Worm (Caenorhabditis elegans) whole organism, L4 larva: ENCODE results near the gene clec-29.

Experiments
- Y48G9A.11 ChIP-seq: fragments of 200-800 bp; sonication (Bioruptor generic); IDR thresholded peaks from 2 replicates; pipeline ENCODE4 v1.3.6; 2022; ENCODE audit warnings: missing genetic modification reagents, missing genetic modification characterization, missing compliant biosample characterization
- egl-27 ChIP-seq: sonication (generic microtip); optimal IDR thresholded peaks from 3 replicates; lab custom pipeline; 2017; ENCODE audit warnings: missing biosample characterization, missing genetic modification reagents, missing genetic modification characterization
- hmg-1.1 ChIP-seq: fragments of 200-800 bp; sonication (Bioruptor generic); IDR thresholded peaks from 2 replicates; pipeline ENCODE4 v1.3.6; 2022; ENCODE audit warnings: missing genetic modification reagents, missing genetic modification characterization, missing compliant biosample characterization
- lin-13 ChIP-seq: fragments of 150-350 bp; optimal IDR thresholded peaks from 2 replicates; lab custom pipeline; 2014; ENCODE audit warnings: missing biosample characterization, missing genetic modification reagents, missing genetic modification characterization
- lin-29 ChIP-seq: fragments of 200-800 bp; sonication (Bioruptor generic); IDR thresholded peaks from 2 replicates; pipeline ENCODE4 v1.3.6; 2022; ENCODE audit warnings: missing genetic modification reagents, missing genetic modification characterization, missing compliant biosample characterization
- madf-5 ChIP-seq, 2 experiments: fragments of 200-800 bp; sonication (Bioruptor generic); IDR thresholded peaks; 2 replicates each; pipeline ENCODE4 v1.3.6; 2022; ENCODE audit warnings: missing compliant biosample characterization in 2 of 2, missing genetic modification characterization in 2 of 2
- nhr-237 ChIP-seq: sonication (generic microtip); optimal IDR thresholded peaks from 2 replicates; lab custom pipeline; 2017; ENCODE audit warnings: missing biosample characterization, missing genetic modification characterization
- pqm-1 ChIP-seq: sonication (generic microtip); optimal IDR thresholded peaks from 2 replicates; lab custom pipeline; 2017; ENCODE audit warnings: missing biosample characterization, missing genetic modification characterization
- snpc-4 ChIP-seq: fragments of 150-350 bp; optimal IDR thresholded peaks from 2 replicates; lab custom pipeline; 2014; ENCODE audit warnings: missing biosample characterization, missing genetic modification characterization
- unc-39 ChIP-seq: sonication (generic microtip); optimal IDR thresholded peaks from 2 replicates; lab custom pipeline; 2017; ENCODE audit warnings: missing biosample characterization, missing genetic modification characterization

ce11 chrV:16729961-16730360, 9.0 kb downstream of the clec-29 start, which contains the start of gene srz-99:
- TF ChIP-seq nhr-237 (tag; lab: Kevin White, UChicago) (no peak), lin-29 (no peak), snpc-4 (tag; lab: Kevin White, UChicago) (no peak), pqm-1 (tag; lab: Kevin White, UChicago) (no peak), hmg-1.1 (GFP tag; lab: Robert Waterston, UW) (no peak), unc-39 (no peak), madf-5 (GFP tag; IDR thresholded peaks at IDR 0.05; lab: Robert Waterston, UW) (no peak), egl-27 (tag; lab: Kevin White, UChicago) (no peak), Y48G9A.11 (no peak), lin-13 (no peak)
